Worm (Caenorhabditis elegans) whole organism, mixed stage, embryonic: Measurements from ENCODE around the gene ZC168.2.

Experiments
- mls-2 ChIP-seq: sonication (generic microtip); optimal IDR thresholded peaks from 2 replicates; lab custom pipeline; 2016; ENCODE audit warnings: mild to moderate bottlenecking, missing genetic modification characterization, moderate library complexity, missing compliant biosample characterization
- nhr-28 ChIP-seq: fragments of 150-350 bp; optimal IDR thresholded peaks from 2 replicates; lab custom pipeline; 2014; ENCODE audit warnings: missing biosample characterization, missing genetic modification characterization
- nhr-76 ChIP-seq: sonication (generic microtip); optimal IDR thresholded peaks from 2 replicates; lab custom pipeline; 2017; ENCODE audit warnings: missing biosample characterization, missing genetic modification characterization
- pha-4 ChIP-seq: fragments of 150-350 bp; optimal IDR thresholded peaks from 2 replicates; lab custom pipeline; 2018; ENCODE audit warnings: missing biosample characterization, missing genetic modification reagents, missing genetic modification characterization
- snpc-4 ChIP-seq: fragments of 150-350 bp; optimal IDR thresholded peaks from 2 replicates; lab custom pipeline; 2014; ENCODE audit warnings: missing biosample characterization, missing genetic modification characterization
- sptf-1 ChIP-seq: sonication (generic microtip); optimal IDR thresholded peaks from 2 replicates; lab custom pipeline; 2017; ENCODE audit warnings: mild to moderate bottlenecking, missing genetic modification characterization, moderate library complexity, missing compliant biosample characterization
- unc-62 ChIP-seq: fragments of 150-350 bp; optimal IDR thresholded peaks from 2 replicates; lab custom pipeline; 2014; ENCODE audit warnings: missing biosample characterization, missing genetic modification reagents, missing genetic modification characterization

DNA sequence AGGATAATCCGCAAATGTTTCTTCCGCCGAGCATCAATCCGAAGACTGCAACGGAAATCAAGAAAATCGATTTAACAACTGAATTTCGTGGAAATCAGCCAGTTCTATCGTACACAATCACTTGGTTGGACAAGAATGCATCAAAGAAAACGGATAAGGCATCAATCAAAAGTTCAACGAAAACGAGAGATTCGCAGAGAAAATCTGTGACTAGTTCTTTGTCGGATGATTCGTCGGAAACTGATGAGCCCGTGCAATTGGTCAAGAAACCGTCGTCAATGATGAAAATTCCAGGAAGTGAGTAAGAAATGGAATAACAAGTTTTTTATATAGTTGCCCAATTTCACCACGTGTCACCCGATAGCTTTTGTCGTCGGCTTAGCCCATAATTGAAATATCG, 21.7 kb upstream of the ZC168.2 start, which contains the start of gene R102.6:
- TF ChIP-seq unc-62 (no peak), nhr-76 (tag; lab: Kevin White, UChicago) (no peak), pha-4 (tag; lab: Kevin White, UChicago) (no peak), sptf-1 (tag; lab: Kevin White, UChicago) (no peak), nhr-28 (tag; lab: Kevin White, UChicago) (no peak), snpc-4 (tag; lab: Kevin White, UChicago) (no peak), mls-2 (tag; lab: Kevin White, UChicago) (no peak)
